Fruit fly (Drosophila melanogaster): ENCODE measurements around the gene CG5194.

CG5194 gene

dm6 chr3L:9011485-9012389 is 2.1 kb upstream of the CG5194 start (continued):
- TF ChIP-seq sens (GFP tag) (peak; percentile 98), CG31388 (GFP tag; optimal IDR thresholded peaks at IDR 0.05) (peak; percentile 47), CG7786 (GFP tag; optimal IDR thresholded peaks at IDR 0.05) (peak; percentile 70), grau (tag; optimal IDR thresholded peaks at IDR 0.05) (peak; percentile 68), pros (GFP tag; optimal IDR thresholded peaks at IDR 0.05) (no peak), NfI (GFP tag; optimal IDR thresholded peaks at IDR 0.05) (no peak), MBD-R2 (GFP tag; IDR thresholded peaks at IDR 0.05) (0 out of 2 replicates have a peak, but pooled peaks have one; percentile 20), Eip74EF (GFP tag; optimal IDR thresholded peaks at IDR 0.05) (no peak), HLH3B (GFP tag; IDR thresholded peaks at IDR 0.05) (peak; percentile 80), CG15011 (GFP tag; optimal IDR thresholded peaks at IDR 0.05) (no peak), GATAe (GFP tag; conservative IDR thresholded peaks at IDR 0.05) (no peak), gfzf (GFP tag; optimal IDR thresholded peaks at IDR 0.05) (no peak), CG14860 (GFP tag; IDR thresholded peaks at IDR 0.05; ENCODE audit: partially characterized antibody) (no peak), HHEX (GFP tag; optimal IDR thresholded peaks at IDR 0.05) (peak; percentile 38), cato (GFP tag; optimal IDR thresholded peaks at IDR 0.05; ENCODE audit: borderline replicate concordance) (peak; percentile 42), CG7556 (GFP tag; optimal IDR thresholded peaks at IDR 0.05) (peak; percentile 77), CG11504 (tag; optimal IDR thresholded peaks at IDR 0.05) (peak; percentile 67), rib (GFP tag; IDR thresholded peaks at IDR 0.05) (no peak), tin (GFP tag; optimal IDR thresholded peaks at IDR 0.05) (peak; percentile 78), Optix (GFP tag; IDR thresholded peaks at IDR 0.05) (peak; percentile 70; the same call in 1 of the 3 replicates), Ets97D (GFP tag; optimal IDR thresholded peaks at IDR 0.05) (no peak), disco-r (GFP tag; optimal IDR thresholded peaks at IDR 0.05) (peak; percentile 34), Gug (GFP tag; IDR thresholded peaks at IDR 0.05) (peak; percentile 57; the same call in 2 of the 4 replicates), CG3995 (GFP tag; optimal IDR thresholded peaks at IDR 0.05) (no peak), wdn (GFP tag; IDR thresholded peaks at IDR 0.05) (no peak), hb (GFP tag; IDR thresholded peaks at IDR 0.05; ENCODE audit: partially characterized antibody) (no peak), Asciz (GFP tag; optimal IDR thresholded peaks at IDR 0.05) (peak; percentile 60), sima (GFP tag; optimal IDR thresholded peaks at IDR 0.05) (no peak), crp (GFP tag; optimal IDR thresholded peaks at IDR 0.05) (peak in 1 of 2 experiments; percentile 8), knrl (GFP tag; IDR thresholded peaks at IDR 0.05; ENCODE audit: partially characterized antibody) (no peak), Side (GFP tag; optimal IDR thresholded peaks at IDR 0.05) (peak; percentile 81), luna (GFP tag; optimal IDR thresholded peaks at IDR 0.05) (no peak), stwl (tag; optimal IDR thresholded peaks at IDR 0.05) (no peak), Neu2 (GFP tag; optimal IDR thresholded peaks at IDR 0.05; ENCODE audit: borderline replicate concordance) (peak; percentile 49), CG3407 (GFP tag; optimal IDR thresholded peaks at IDR 0.05) (peak; percentile 55), CG12071 (GFP tag; optimal IDR thresholded peaks at IDR 0.05) (peak; percentile 17), CG8944 (GFP tag; optimal IDR thresholded peaks at IDR 0.05) (peak; percentile 68), CG31365 (tag; optimal IDR thresholded peaks at IDR 0.05) (no peak), CG10274 (GFP tag; optimal IDR thresholded peaks at IDR 0.05) (peak; percentile 13), nmo (GFP tag; optimal IDR thresholded peaks at IDR 0.05) (peak; percentile 83), CG15269 (tag; optimal IDR thresholded peaks at IDR 0.05) (no peak), tgo (GFP tag; IDR thresholded peaks at IDR 0.05) (peak; percentile 68), Drgx (GFP tag; IDR thresholded peaks at IDR 0.05) (no peak), CG13296 (GFP tag; optimal IDR thresholded peaks at IDR 0.05) (no peak), gem (tag; optimal IDR thresholded peaks at IDR 0.05) (peak; percentile 84), CrebB (tag; optimal IDR thresholded peaks at IDR 0.05) (no peak), CG1233 (GFP tag; optimal IDR thresholded peaks at IDR 0.05) (peak; percentile 81), Poxn (GFP tag; IDR thresholded peaks at IDR 0.05) (no peak)

All from whole organism, embryonic.